Worm (Caenorhabditis elegans) whole organism, L4 larva: ENCODE measurements around the gene F59B10.5.

Experiments
- F10B5.3 ChIP-seq: sonication (generic microtip); optimal IDR thresholded peaks from 2 replicates; lab custom pipeline; 2016; ENCODE audit warnings: mild to moderate bottlenecking, missing genetic modification characterization, missing compliant biosample characterization
- Y5F2A.4 ChIP-seq: fragments of 200-800 bp; sonication (Bioruptor generic); optimal IDR thresholded peaks from 2 replicates; lab custom pipeline; 2018; ENCODE audit warnings: mild to moderate bottlenecking, missing genetic modification characterization, missing compliant biosample characterization
- ama-1 ChIP-seq: fragments of 150-350 bp; optimal IDR thresholded peaks from 2 replicates; lab custom pipeline; 2014; ENCODE audit warnings: inconsistent platforms, mixed read lengths
- attf-4 ChIP-seq: sonication (generic microtip); optimal IDR thresholded peaks from 3 replicates; lab custom pipeline; 2017; ENCODE audit warnings: missing biosample characterization, missing genetic modification characterization
- ceh-20 ChIP-seq: fragments of 200-800 bp; sonication (Bioruptor generic); IDR thresholded peaks from 2 replicates; pipeline ENCODE4 v1.3.6; 2022; ENCODE audit warnings: missing genetic modification reagents, missing genetic modification characterization, missing compliant biosample characterization
- ceh-32 ChIP-seq: sonication (generic microtip); optimal IDR thresholded peaks from 2 replicates; lab custom pipeline; 2016; ENCODE audit warnings: mild to moderate bottlenecking, missing genetic modification characterization, missing compliant biosample characterization; ENCODE audit not compliant: poor library complexity
- ctbp-1 ChIP-seq: fragments of 200-800 bp; sonication (Bioruptor generic); IDR thresholded peaks from 2 replicates; pipeline ENCODE4 v1.3.6; 2022; ENCODE audit warnings: missing genetic modification reagents, missing genetic modification characterization, missing compliant biosample characterization
- daf-19 ChIP-seq: fragments of 200-800 bp; sonication (Bioruptor generic); conservative IDR thresholded peaks from 2 replicates; pipeline ENCODE4 v1.3.6; 2022; ENCODE audit warnings: missing genetic modification characterization, missing compliant biosample characterization
- dmd-6 ChIP-seq: fragments of 200-800 bp; sonication (Bioruptor generic); IDR thresholded peaks from 2 replicates; pipeline ENCODE4 v1.3.6; 2022; ENCODE audit warnings: missing genetic modification reagents, missing genetic modification characterization, missing compliant biosample characterization
- dmd-8 ChIP-seq: fragments of 200-800 bp; sonication (Bioruptor generic); IDR thresholded peaks from 2 replicates; pipeline ENCODE4 v1.3.6; 2022; ENCODE audit warnings: missing genetic modification characterization, missing compliant biosample characterization
- dmd-9 ChIP-seq: fragments of 200-800 bp; sonication (Bioruptor generic); IDR thresholded peaks from 2 replicates; pipeline ENCODE4 v1.3.6; 2022; ENCODE audit warnings: missing genetic modification reagents, missing genetic modification characterization, missing compliant biosample characterization
- dve-1 ChIP-seq: sonication (generic microtip); optimal IDR thresholded peaks from 2 replicates; lab custom pipeline; 2017; ENCODE audit warnings: antibody characterized with exemption, mild to moderate bottlenecking, missing genetic modification characterization, missing compliant biosample characterization; ENCODE audit not compliant: insufficient read depth
- hlh-11 ChIP-seq: fragments of 200-800 bp; sonication (Bioruptor generic); optimal IDR thresholded peaks from 2 replicates; lab custom pipeline; 2018; ENCODE audit warnings: mild to moderate bottlenecking, missing genetic modification characterization, missing compliant biosample characterization
- hlh-30 ChIP-seq: sonication (generic microtip); optimal IDR thresholded peaks from 2 replicates; lab custom pipeline; 2017; ENCODE audit warnings: antibody characterized with exemption, mild to moderate bottlenecking, missing genetic modification characterization, missing compliant biosample characterization; ENCODE audit not compliant: insufficient read depth
- hmg-1.1 ChIP-seq: fragments of 200-800 bp; sonication (Bioruptor generic); IDR thresholded peaks from 2 replicates; pipeline ENCODE4 v1.3.6; 2022; ENCODE audit warnings: missing genetic modification reagents, missing genetic modification characterization, missing compliant biosample characterization
- lim-7 ChIP-seq: fragments of 200-800 bp; sonication (Bioruptor generic); IDR thresholded peaks from 2 replicates; pipeline ENCODE4 v1.3.6; 2022; ENCODE audit warnings: missing genetic modification characterization, missing compliant biosample characterization
- lin-13 ChIP-seq: fragments of 150-350 bp; optimal IDR thresholded peaks from 2 replicates; lab custom pipeline; 2014; ENCODE audit warnings: missing biosample characterization, missing genetic modification reagents, missing genetic modification characterization
- lin-29 ChIP-seq: fragments of 200-800 bp; sonication (Bioruptor generic); IDR thresholded peaks from 2 replicates; pipeline ENCODE4 v1.3.6; 2022; ENCODE audit warnings: missing genetic modification reagents, missing genetic modification characterization, missing compliant biosample characterization
- lin-38 ChIP-seq: fragments of 200-800 bp; sonication (Bioruptor generic); IDR thresholded peaks from 2 replicates; pipeline ENCODE4 v1.3.6; 2022; ENCODE audit warnings: missing genetic modification reagents, missing genetic modification characterization, missing compliant biosample characterization
- lsy-2 ChIP-seq, 2 experiments: fragments of 150-350 bp in 1 of 2; sonication (generic microtip) in 1 of 2; optimal IDR thresholded peaks; 2 replicates each; lab custom pipeline; 2014 to 2017; ENCODE audit warnings: missing biosample characterization in 2 of 2, missing genetic modification characterization in 2 of 2
- mdt-29 ChIP-seq: fragments of 200-800 bp; sonication (Bioruptor generic); IDR thresholded peaks from 2 replicates; pipeline ENCODE4 v1.3.6; 2022; ENCODE audit warnings: missing genetic modification reagents, missing genetic modification characterization, missing compliant biosample characterization
- mep-1 ChIP-seq: fragments of 150-350 bp; sonication (generic microtip); optimal IDR thresholded peaks from 3 replicates; lab custom pipeline; 2014; ENCODE audit warnings: missing biosample characterization, missing genetic modification characterization
- mes-2 ChIP-seq: sonication (generic microtip); optimal IDR thresholded peaks from 2 replicates; lab custom pipeline; 2016; ENCODE audit warnings: missing genotype, mild to moderate bottlenecking, missing genetic modification characterization, missing compliant biosample characterization; ENCODE audit not compliant: poor library complexity, severe bottlenecking
- nhr-102 ChIP-seq: sonication (generic microtip); optimal IDR thresholded peaks from 2 replicates; lab custom pipeline; 2016; ENCODE audit warnings: mild to moderate bottlenecking, missing genetic modification characterization, moderate library complexity, missing compliant biosample characterization
- nhr-11 ChIP-seq: fragments of 150-350 bp; optimal IDR thresholded peaks from 2 replicates; lab custom pipeline; 2014; ENCODE audit warnings: missing biosample characterization, missing genetic modification characterization
- nhr-237 ChIP-seq: sonication (generic microtip); optimal IDR thresholded peaks from 2 replicates; lab custom pipeline; 2017; ENCODE audit warnings: missing biosample characterization, missing genetic modification characterization
- nhr-28 ChIP-seq: fragments of 150-350 bp; optimal IDR thresholded peaks from 2 replicates; lab custom pipeline; 2014; ENCODE audit warnings: missing biosample characterization, missing genetic modification characterization
- nhr-41 ChIP-seq: fragments of 200-800 bp; sonication (Bioruptor generic); IDR thresholded peaks from 2 replicates; pipeline ENCODE4 v1.3.6; 2022; ENCODE audit warnings: missing genetic modification reagents, missing genetic modification characterization, missing compliant biosample characterization
- nhr-48 ChIP-seq: sonication (generic microtip); optimal IDR thresholded peaks from 2 replicates; lab custom pipeline; 2016; ENCODE audit warnings: mild to moderate bottlenecking, missing genetic modification characterization, missing compliant biosample characterization
- nhr-6 ChIP-seq: fragments of 150-350 bp; optimal IDR thresholded peaks from 2 replicates; lab custom pipeline; 2014; ENCODE audit warnings: missing biosample characterization, missing genetic modification characterization
- nhr-76 ChIP-seq: fragments of 150-350 bp; optimal IDR thresholded peaks from 2 replicates; lab custom pipeline; 2014; ENCODE audit warnings: missing biosample characterization, missing genetic modification characterization
- nhr-77 ChIP-seq: fragments of 150-350 bp; optimal IDR thresholded peaks from 2 replicates; lab custom pipeline; 2014; ENCODE audit warnings: missing biosample characterization, missing genetic modification characterization
- pqm-1 ChIP-seq: sonication (generic microtip); optimal IDR thresholded peaks from 2 replicates; lab custom pipeline; 2017; ENCODE audit warnings: missing biosample characterization, missing genetic modification characterization
- rbr-2 ChIP-seq: sonication (generic microtip); optimal IDR thresholded peaks from 2 replicates; lab custom pipeline; 2016; ENCODE audit warnings: missing genotype, missing genetic modification characterization, missing compliant biosample characterization
- set-16 ChIP-seq: fragments of 200-800 bp; sonication (Bioruptor generic); IDR thresholded peaks from 2 replicates; pipeline ENCODE4 v1.3.6; 2022; ENCODE audit warnings: missing genetic modification reagents, missing genetic modification characterization, missing compliant biosample characterization
- spr-1 ChIP-seq: sonication (generic microtip); optimal IDR thresholded peaks from 2 replicates; lab custom pipeline; 2016; ENCODE audit warnings: mild to moderate bottlenecking, missing genetic modification characterization, missing compliant biosample characterization
- spr-3 ChIP-seq: fragments of 200-800 bp; sonication (Bioruptor generic); optimal IDR thresholded peaks from 2 replicates; lab custom pipeline; 2018; ENCODE audit warnings: mild to moderate bottlenecking, missing genetic modification characterization, missing compliant biosample characterization
- tag-97 ChIP-seq: fragments of 200-800 bp; sonication (Bioruptor generic); IDR thresholded peaks from 2 replicates; pipeline ENCODE4 v1.3.6; 2022; ENCODE audit warnings: missing genetic modification characterization, missing compliant biosample characterization
- tra-1 ChIP-seq: fragments of 200-800 bp; sonication (Bioruptor generic); IDR thresholded peaks from 2 replicates; pipeline ENCODE4 v1.3.6; 2022; ENCODE audit warnings: missing genetic modification reagents, missing genetic modification characterization, missing compliant biosample characterization
- unc-130 ChIP-seq: sonication (generic microtip); optimal IDR thresholded peaks from 2 replicates; lab custom pipeline; 2016; ENCODE audit warnings: missing genetic modification reagents, missing genetic modification characterization, missing compliant biosample characterization
- unc-62 ChIP-seq, 3 experiments: fragments of 150-350 bp in 1 of 3; sonication (generic microtip); optimal IDR thresholded peaks in 2 of 3; peaks in 1 of 3; 1 replicate in 1 of 3; 2 replicates in 2 of 3; lab custom pipeline; 2014 to 2017; ENCODE audit warnings: missing biosample characterization in 3 of 3, missing genetic modification characterization in 3 of 3, missing genetic modification reagents in 3 of 3, missing genotype in 1 of 3
- vab-7 ChIP-seq: fragments of 200-800 bp; sonication (Bioruptor generic); IDR thresholded peaks from 2 replicates; pipeline ENCODE4 v1.3.6; 2022; ENCODE audit warnings: missing genetic modification reagents, missing genetic modification characterization, missing compliant biosample characterization
- zfp-3 ChIP-seq: fragments of 200-800 bp; sonication (Bioruptor generic); conservative IDR thresholded peaks from 2 replicates; pipeline ENCODE4 v1.3.6; 2022; ENCODE audit warnings: missing genetic modification reagents, missing genetic modification characterization, missing compliant biosample characterization
- zip-11 ChIP-seq: fragments of 200-800 bp; sonication (Bioruptor generic); IDR thresholded peaks from 2 replicates; pipeline ENCODE4 v1.3.6; 2022; ENCODE audit warnings: missing genetic modification characterization, missing compliant biosample characterization

F59B10.5 gene

DNA sequence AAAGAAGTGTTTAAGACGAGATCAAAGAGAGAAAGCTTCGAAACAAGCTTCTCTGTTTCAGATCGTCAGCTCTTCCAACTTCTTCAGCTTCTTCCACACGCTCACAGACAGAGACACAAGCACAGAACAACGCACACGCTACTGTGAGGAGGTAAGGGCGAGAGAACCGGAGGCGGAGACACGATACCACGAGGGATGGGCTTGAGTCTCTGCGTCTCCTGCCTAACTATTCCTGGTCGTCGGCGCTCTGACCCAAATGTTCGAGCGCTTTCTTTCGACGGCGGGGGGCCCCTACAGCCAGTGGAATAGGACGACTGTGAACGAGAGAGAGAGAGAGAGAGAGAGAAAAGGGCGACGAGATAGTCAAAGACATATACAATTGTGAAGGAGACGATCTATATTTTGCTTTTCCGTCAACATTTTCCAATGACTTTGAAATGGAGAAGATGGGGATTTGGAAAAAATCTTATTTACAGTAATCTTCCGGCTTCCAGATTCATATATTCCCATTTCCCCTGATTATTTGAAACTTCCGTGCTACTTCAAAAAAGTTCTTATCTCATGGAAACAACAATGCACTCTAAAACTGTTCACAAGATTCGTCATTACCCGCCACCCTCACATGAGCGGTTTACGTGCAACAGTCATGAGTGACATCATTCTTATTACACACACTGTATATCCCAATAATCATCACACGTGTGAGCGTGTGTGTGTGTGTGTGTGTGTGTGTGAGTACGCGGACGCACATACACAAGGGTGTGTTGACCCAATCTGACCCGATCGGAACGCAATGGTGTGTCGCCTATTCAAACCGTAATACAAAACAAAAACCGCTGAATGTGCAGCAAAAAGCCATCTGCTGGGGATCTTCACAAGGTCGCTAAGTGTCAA, 25.5 kb upstream of the F59B10.5 start (continued):
- TF ChIP-seq pqm-1 (no peak), rbr-2 (peak; percentile 91), spr-1 (tag; lab: Kevin White, UChicago) (peak; percentile 63), unc-62 (GFP tag; optimal IDR thresholded peaks at IDR 0.05 in 1 of 2; lab: Kevin White, UChicago) (peak in 1 of 2 experiments; percentile 99), unc-62 (tag; optimal IDR thresholded peaks at IDR 0.05; lab: Kevin White, UChicago) (no peak), nhr-6 (peak; percentile 57), hmg-1.1 (peak; percentile 88), attf-4 (tag; lab: Kevin White, UChicago) (no peak), dmd-9 (0 out of 2 replicates have a peak, but pooled peaks have one; percentile 59), mep-1 (tag; lab: Kevin White, UChicago) (peak; percentile 89), Y5F2A.4 (GFP tag; lab: Kevin White, UChicago) (no peak), nhr-11 (tag; lab: Kevin White, UChicago) (peak; percentile 99), nhr-76 (tag; lab: Kevin White, UChicago) (no peak), mes-2 (tag; lab: Kevin White, UChicago) (peak; percentile 78), daf-19 (0 out of 2 replicates have a peak, but pooled peaks have one; percentile 57), nhr-237 (tag; lab: Kevin White, UChicago) (no peak), lin-29 (GFP tag; lab: Robert Waterston, UW) (no peak), lin-38 (GFP tag; lab: Robert Waterston, UW) (peak; percentile 66), spr-3 (no peak), ceh-20 (GFP tag; lab: Robert Waterston, UW) (peak; percentile 61; the same call in 1 of the 2 replicates), nhr-48 (tag; lab: Kevin White, UChicago) (peak; percentile 74), zfp-3 (GFP tag; lab: Robert Waterston, UW) (peak; percentile 84), unc-130 (GFP tag; lab: Kevin White, UChicago) (peak; percentile 16), set-16 (GFP tag; lab: Robert Waterston, UW) (peak; percentile 96), lsy-2 (tag; optimal IDR thresholded peaks at IDR 0.05; lab: Kevin White, UChicago) (peak; percentile 74 to 76), lim-7 (GFP tag; lab: Robert Waterston, UW) (peak; percentile 74), ctbp-1 (peak; percentile 86), tag-97 (GFP tag; lab: Robert Waterston, UW) (no peak), ceh-32 (tag; lab: Kevin White, UChicago) (no peak), mdt-29 (GFP tag; lab: Robert Waterston, UW) (peak; percentile 75)

DNA sequence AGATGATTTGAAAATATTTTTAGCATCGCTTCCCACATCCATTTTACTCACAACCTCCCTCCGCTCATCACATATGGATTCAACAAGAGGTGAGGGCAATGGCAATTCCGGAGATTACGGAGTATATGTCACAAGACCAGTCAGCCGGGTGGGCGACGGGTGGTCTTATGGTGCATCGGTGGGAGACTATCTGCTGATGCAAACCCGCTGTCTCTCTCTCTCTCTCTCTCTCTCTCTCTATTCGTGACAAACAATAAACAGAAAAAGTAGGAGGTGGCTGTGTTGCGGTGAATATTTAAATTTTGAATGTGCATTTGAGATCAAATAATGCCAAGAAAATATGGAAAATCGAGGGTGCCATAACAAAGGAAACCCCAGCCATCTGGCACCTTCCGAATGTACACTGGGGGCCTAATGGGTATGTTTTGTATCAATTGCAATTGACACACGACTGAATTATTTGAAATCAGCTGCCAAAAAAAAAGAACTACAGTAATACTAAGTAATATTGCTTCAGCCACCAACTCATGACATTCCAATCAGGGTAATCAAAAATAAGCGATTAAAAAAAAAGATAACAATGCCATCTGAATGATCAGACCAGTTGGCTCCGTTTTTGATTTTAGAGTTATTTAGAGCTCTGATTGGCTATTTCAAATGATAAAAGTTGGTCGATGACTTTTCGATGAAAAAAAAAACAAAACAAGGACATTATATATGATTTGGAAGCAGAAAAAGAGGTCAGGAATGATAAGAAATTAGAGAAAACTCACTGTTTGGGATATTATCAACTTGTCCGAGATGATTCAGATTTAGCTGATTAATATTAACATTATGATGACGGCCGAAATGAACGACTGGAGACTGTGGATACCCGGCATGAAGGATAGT, 24.6 kb upstream of the F59B10.5 start:
- peak; percentile 21 for TF ChIP-seq dmd-6 (GFP tag; lab: Robert Waterston, UW)
- no peak for TF ChIP-seq F10B5.3 (tag; lab: Kevin White, UChicago)
- peak; percentile 31 for TF ChIP-seq lin-13 (GFP tag; lab: Kevin White, UChicago)
- no peak for TF ChIP-seq nhr-77 (tag; lab: Kevin White, UChicago)
- no peak for TF ChIP-seq nhr-102
- peak; percentile 53; the same call in 1 of the 2 replicates for TF ChIP-seq vab-7 (GFP tag; lab: Robert Waterston, UW)
- TF ChIP-seq unc-62 (GFP tag; optimal IDR thresholded peaks at IDR 0.05 in 1 of 2; lab: Kevin White, UChicago) = no peak
- no peak for TF ChIP-seq unc-62 (tag; optimal IDR thresholded peaks at IDR 0.05; lab: Kevin White, UChicago)
- no peak for TF ChIP-seq unc-130 (GFP tag; lab: Kevin White, UChicago)
- 0 out of 2 replicates have a peak, but pooled peaks have one; percentile 14 for TF ChIP-seq tra-1 (GFP tag; lab: Robert Waterston, UW)
- no peak for TF ChIP-seq attf-4 (tag; lab: Kevin White, UChicago)
- TF ChIP-seq zip-11 (GFP tag; lab: Robert Waterston, UW) = 0 out of 2 replicates have a peak, but pooled peaks have one; percentile 15
- TF ChIP-seq hlh-30 (tag; lab: Kevin White, UChicago) = peak; percentile 91
- no peak for TF ChIP-seq spr-1 (tag; lab: Kevin White, UChicago)
- peak; percentile 73 for TF ChIP-seq ama-1
- TF ChIP-seq dmd-8 (GFP tag; lab: Robert Waterston, UW) = no peak
- TF ChIP-seq lsy-2 (tag; optimal IDR thresholded peaks at IDR 0.05; lab: Kevin White, UChicago) = no peak
- 0 out of 2 replicates have a peak, but pooled peaks have one; percentile 22 for TF ChIP-seq zfp-3 (GFP tag; lab: Robert Waterston, UW)
- peak; percentile 49 for TF ChIP-seq hlh-11 (tag; lab: Kevin White, UChicago)
- no peak for TF ChIP-seq ceh-32 (tag; lab: Kevin White, UChicago)
- TF ChIP-seq nhr-41 = peak; percentile 58; the same call in 1 of the 2 replicates
- TF ChIP-seq dve-1 (tag; lab: Kevin White, UChicago) = peak; percentile 30
- TF ChIP-seq nhr-28 (tag; lab: Kevin White, UChicago) = peak; percentile 50
- peak; percentile 69 for TF ChIP-seq lim-7 (GFP tag; lab: Robert Waterston, UW)
